Worm (Caenorhabditis elegans) whole organism, young adult: ENCODE results near the gene sek-6.

ENCODE experiments used
- Y95B8A.8 ChIP-seq: fragments of 200-800 bp; sonication (Bioruptor generic); IDR thresholded peaks from 2 replicates; pipeline ENCODE4 v1.3.6; 2022; ENCODE audit warnings: missing genetic modification reagents, missing genetic modification characterization, missing compliant biosample characterization
- ama-1 ChIP-seq, 3 experiments: fragments of 150-350 bp in 1 of 3; sonication (generic microtip) in 2 of 3; optimal IDR thresholded peaks; 2 replicates each; lab custom pipeline; 2014 to 2018; ENCODE audit warnings: missing biosample characterization in 2 of 3, missing genetic modification characterization in 2 of 3, missing genetic modification reagents in 2 of 3
- him-1 ChIP-seq: sonication (generic microtip); optimal IDR thresholded peaks from 2 replicates; lab custom pipeline; 2016; ENCODE audit warnings: missing genotype, missing genetic modification reagents, missing genetic modification characterization, missing compliant biosample characterization
- lin-54 ChIP-seq: fragments of 200-800 bp; sonication (Bioruptor generic); optimal IDR thresholded peaks from 2 replicates; lab custom pipeline; 2018; ENCODE audit warnings: mild to moderate bottlenecking, missing genetic modification characterization, missing compliant biosample characterization
- nhr-80 ChIP-seq: sonication (generic microtip); optimal IDR thresholded peaks from 2 replicates; lab custom pipeline; 2016; ENCODE audit warnings: missing genetic modification characterization, missing compliant biosample characterization
- tbx-9 ChIP-seq: sonication (generic microtip); optimal IDR thresholded peaks from 2 replicates; lab custom pipeline; 2016; ENCODE audit warnings: borderline replicate concordance, missing genetic modification characterization, inconsistent platforms, missing compliant biosample characterization

- TF ChIP-seq Y95B8A.8 (GFP tag; lab: Robert Waterston, UW) (no peak), him-1 (tag; lab: Kevin White, UChicago) (no peak), lin-54 (GFP tag; lab: Kevin White, UChicago) (no peak), tbx-9 (tag; lab: Kevin White, UChicago) (no peak), ama-1 (optimal IDR thresholded peaks at IDR 0.05; lab: Kevin White, UChicago) (no peak), ama-1 (GFP tag; optimal IDR thresholded peaks at IDR 0.05; lab: Kevin White, UChicago) (no peak), nhr-80 (tag; lab: Kevin White, UChicago) (no peak)
Observed at ce11 chrX:10054410-10054800, 23.5 kb downstream of the sek-6 start.
